Worm (Caenorhabditis elegans): ENCODE measurements around the gene zip-1.

DNA sequence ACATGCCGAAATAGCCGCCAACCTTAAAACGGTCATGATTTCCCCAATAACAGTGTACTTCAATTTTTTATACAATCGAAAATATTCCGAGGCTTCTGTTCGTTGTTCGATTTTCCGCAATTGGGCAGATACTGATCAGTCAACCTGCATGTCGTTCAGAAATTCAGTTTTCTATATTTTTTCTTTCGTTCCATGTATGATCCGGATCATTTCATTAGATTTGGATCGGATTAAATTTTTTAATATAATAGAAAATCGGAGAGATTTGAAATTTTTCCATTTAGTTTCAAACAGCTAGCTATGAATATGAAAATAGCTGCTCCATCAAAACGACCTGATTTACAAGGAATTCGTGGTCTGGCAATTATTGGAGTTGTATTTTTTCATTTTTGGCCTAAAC, 18.4 kb upstream of the zip-1 start, which contains the start of gene Y75B8A.37:
- no peak for TF ChIP-seq aly-2 (tag; optimal IDR thresholded peaks at IDR 0.05)
- TF ChIP-seq skn-1 (tag; optimal IDR thresholded peaks at IDR 0.05) = no peak
- no peak for TF ChIP-seq fkh-10 (GFP tag; optimal IDR thresholded peaks at IDR 0.05)
- no peak for TF ChIP-seq nhr-237 (tag; optimal IDR thresholded peaks at IDR 0.05)
- no peak for TF ChIP-seq jun-1 (tag; optimal IDR thresholded peaks at IDR 0.05)
- no peak for TF ChIP-seq unc-62 (GFP tag; optimal IDR thresholded peaks at IDR 0.05)
- TF ChIP-seq ZK546.5 (tag; optimal IDR thresholded peaks at IDR 0.05) = no peak
- TF ChIP-seq mdl-1 (tag; optimal IDR thresholded peaks at IDR 0.05) = no peak
- TF ChIP-seq ztf-11 (tag; optimal IDR thresholded peaks at IDR 0.05) = no peak
